Fruit fly (Drosophila melanogaster) whole organism, embryonic: Measurements from ENCODE around the gene heix.

Experiments
- Blimp-1 ChIP-seq: fragments of 200-800 bp; sonication (Bioruptor generic); optimal IDR thresholded peaks from 3 replicates; lab custom pipeline; 2018; ENCODE audit warnings: missing biosample characterization, missing genetic modification characterization, mild to moderate bottlenecking, moderate library complexity, missing genetic modification reagents
- C15 ChIP-seq: fragments of 200-800 bp; sonication (Bioruptor generic); IDR thresholded peaks from 3 replicates; pipeline ENCODE4 v1.3.6; 2022; ENCODE audit warnings: missing biosample characterization, missing genetic modification characterization
- CG10462 ChIP-seq: fragments of 200-800 bp; sonication (Bioruptor generic); optimal IDR thresholded peaks from 2 replicates; lab custom pipeline; 2016; ENCODE audit warnings: missing biosample characterization, missing genetic modification characterization
- CG11247 ChIP-seq: fragments of 200-800 bp; sonication (Bioruptor generic); IDR thresholded peaks from 2 replicates; pipeline ENCODE4 v1.3.6; 2022; ENCODE audit warnings: missing biosample characterization, missing genetic modification characterization
- CG11696 ChIP-seq: fragments of 200-800 bp; sonication (Bioruptor generic); IDR thresholded peaks from 2 replicates; pipeline ENCODE4 v1.3.6; 2022; ENCODE audit warnings: missing biosample characterization, missing genetic modification characterization
- CG11723 ChIP-seq: fragments of 200-800 bp; sonication (Bioruptor generic); optimal IDR thresholded peaks from 2 replicates; lab custom pipeline; 2017; ENCODE audit warnings: missing biosample characterization, mild to moderate bottlenecking, missing genetic modification characterization
- CG13624 ChIP-seq: fragments of 200-800 bp; sonication (Bioruptor generic); optimal IDR thresholded peaks from 2 replicates; lab custom pipeline; 2016; ENCODE audit warnings: missing biosample characterization, missing genetic modification characterization
- CG15479 ChIP-seq: fragments of 200-800 bp; sonication (Bioruptor generic); optimal IDR thresholded peaks from 3 replicates; lab custom pipeline; 2019; ENCODE audit warnings: missing biosample characterization, mild to moderate bottlenecking, missing genetic modification characterization, moderate library complexity
- CG1602 ChIP-seq: fragments of 200-800 bp; sonication (Bioruptor generic); optimal IDR thresholded peaks from 3 replicates; lab custom pipeline; 2016; ENCODE audit warnings: missing biosample characterization, missing genetic modification characterization
- CG17568 ChIP-seq: fragments of 200-800 bp; sonication (Bioruptor generic); optimal IDR thresholded peaks from 2 replicates; lab custom pipeline; 2018; ENCODE audit warnings: missing biosample characterization, mild to moderate bottlenecking, missing genetic modification characterization, moderate library complexity
- CG1792 ChIP-seq: fragments of 200-800 bp; sonication (Bioruptor generic); optimal IDR thresholded peaks from 2 replicates; lab custom pipeline; 2016; ENCODE audit warnings: missing biosample characterization, missing genetic modification characterization
- CG18011 ChIP-seq: fragments of 200-800 bp; sonication (Bioruptor generic); optimal IDR thresholded peaks from 2 replicates; lab custom pipeline; 2017; ENCODE audit warnings: missing biosample characterization, missing genetic modification characterization, mild to moderate bottlenecking, moderate library complexity, missing genotype
- CG2116 ChIP-seq: fragments of 200-800 bp; sonication (Bioruptor generic); optimal IDR thresholded peaks from 3 replicates; lab custom pipeline; 2018; ENCODE audit warnings: missing biosample characterization, mild to moderate bottlenecking, missing genetic modification characterization
- CG2120 ChIP-seq: fragments of 200-800 bp; sonication (Bioruptor generic); optimal IDR thresholded peaks from 3 replicates; lab custom pipeline; 2016; ENCODE audit warnings: missing biosample characterization, missing genetic modification characterization
- CG30431 ChIP-seq: fragments of 200-800 bp; sonication (Bioruptor generic); optimal IDR thresholded peaks from 2 replicates; lab custom pipeline; 2017; ENCODE audit warnings: missing biosample characterization, missing genetic modification characterization
- CG3163 ChIP-seq: fragments of 200-800 bp; sonication (Bioruptor generic); optimal IDR thresholded peaks from 3 replicates; lab custom pipeline; 2016; ENCODE audit warnings: missing biosample characterization, missing genetic modification characterization
- CG33557 ChIP-seq: fragments of 200-800 bp; sonication (Bioruptor generic); optimal IDR thresholded peaks from 2 replicates; lab custom pipeline; 2019; ENCODE audit warnings: missing biosample characterization, mild to moderate bottlenecking, missing genetic modification characterization, moderate library complexity
- CG34224 ChIP-seq: fragments of 200-800 bp; sonication (Bioruptor generic); IDR thresholded peaks from 3 replicates; pipeline ENCODE4 v1.3.6; 2022; ENCODE audit warnings: missing biosample characterization, missing genetic modification characterization; ENCODE audit not compliant: partially characterized antibody
- CG4424 ChIP-seq: fragments of 200-800 bp; sonication (Bioruptor generic); optimal IDR thresholded peaks from 3 replicates; lab custom pipeline; 2016; ENCODE audit warnings: missing biosample characterization, missing genetic modification characterization
- CG4617 ChIP-seq: fragments of 200-800 bp; sonication (Bioruptor generic); optimal IDR thresholded peaks from 3 replicates; lab custom pipeline; 2016; ENCODE audit warnings: missing biosample characterization, missing genetic modification characterization, borderline replicate concordance
- CG6654 ChIP-seq: fragments of 200-800 bp; sonication (Bioruptor generic); optimal IDR thresholded peaks from 2 replicates; lab custom pipeline; 2017; ENCODE audit warnings: missing biosample characterization, mild to moderate bottlenecking, missing genetic modification characterization
- CG7786 ChIP-seq: fragments of 200-800 bp; sonication (Bioruptor generic); optimal IDR thresholded peaks from 2 replicates; lab custom pipeline; 2016; ENCODE audit warnings: missing biosample characterization, missing genetic modification characterization
- CG9215 ChIP-seq: fragments of 200-800 bp; sonication (Bioruptor generic); IDR thresholded peaks from 2 replicates; pipeline ENCODE4 v1.3.6; 2022; ENCODE audit warnings: missing biosample characterization, missing genetic modification characterization
- D ChIP-seq, 2 experiments: fragments of 200-800 bp in 1 of 2; fragments of >200 bp in 1 of 2; sonication (Bioruptor generic) in 1 of 2; optimal IDR thresholded peaks; 2 replicates in 1 of 2; 3 replicates in 1 of 2; lab custom pipeline; 2017; ENCODE audit warnings: mild to moderate bottlenecking in 1 of 2, missing biosample characterization in 1 of 2, missing genetic modification characterization in 1 of 2, missing genetic modification reagents in 1 of 2
- D19A ChIP-seq: fragments of 200-800 bp; optimal IDR thresholded peaks from 3 replicates; lab custom pipeline; 2019; ENCODE audit warnings: missing biosample characterization, mild to moderate bottlenecking, missing genetic modification characterization, moderate library complexity
- E2f2 ChIP-seq: fragments of 200-800 bp; sonication (Bioruptor generic); IDR thresholded peaks from 2 replicates; pipeline ENCODE4 v1.3.6; 2022; ENCODE audit warnings: missing biosample characterization, missing genetic modification characterization
- Hsf ChIP-seq: fragments of 200-800 bp; sonication (Bioruptor generic); optimal IDR thresholded peaks from 3 replicates; lab custom pipeline; 2016; ENCODE audit warnings: missing biosample characterization, missing genetic modification characterization
- Jarid2 ChIP-seq: fragments of 200-800 bp; sonication (Bioruptor generic); optimal IDR thresholded peaks from 3 replicates; lab custom pipeline; 2017; ENCODE audit warnings: mild to moderate bottlenecking, missing biosample characterization, missing genetic modification reagents, missing genetic modification characterization
- MESR4 ChIP-seq: fragments of 200-800 bp; sonication (Bioruptor generic); optimal IDR thresholded peaks from 2 replicates; lab custom pipeline; 2018; ENCODE audit warnings: missing biosample characterization, mild to moderate bottlenecking, missing genetic modification characterization, moderate library complexity
- Mes4 ChIP-seq: fragments of 200-800 bp; sonication (Bioruptor generic); optimal IDR thresholded peaks from 2 replicates; lab custom pipeline; 2016; ENCODE audit warnings: missing biosample characterization, missing genetic modification characterization
- PHDP ChIP-seq: fragments of 200-800 bp; sonication (Bioruptor generic); optimal IDR thresholded peaks from 3 replicates; lab custom pipeline; 2018; ENCODE audit warnings: missing biosample characterization, mild to moderate bottlenecking, missing genetic modification characterization, moderate library complexity
- Trl ChIP-seq, 3 experiments: fragments of >200 bp in 2 of 3; fragments of 200-800 bp in 1 of 3; sonication (Bioruptor generic) in 1 of 3; optimal IDR thresholded peaks; 2 replicates in 1 of 3; 3 replicates in 2 of 3; lab custom pipeline; 2016 to 2017; ENCODE audit warnings: missing biosample characterization in 1 of 3, missing genetic modification characterization in 1 of 3
- Xbp1 ChIP-seq: fragments of 200-800 bp; sonication (Bioruptor generic); optimal IDR thresholded peaks from 3 replicates; lab custom pipeline; 2016; ENCODE audit warnings: missing biosample characterization, mild to moderate bottlenecking, missing genetic modification characterization
- Xrp1 ChIP-seq: fragments of 200-800 bp; sonication (Bioruptor generic); IDR thresholded peaks from 2 replicates; pipeline ENCODE4 v1.3.6; 2022; ENCODE audit warnings: missing biosample characterization, missing genetic modification characterization
- ara ChIP-seq: fragments of 200-800 bp; sonication (Bioruptor generic); IDR thresholded peaks from 2 replicates; pipeline ENCODE4 v1.3.6; 2022; ENCODE audit warnings: missing biosample characterization, missing genetic modification characterization
- bowl ChIP-seq: fragments of 200-800 bp; sonication (Bioruptor generic); IDR thresholded peaks from 2 replicates; pipeline ENCODE4 v1.3.6; 2022; ENCODE audit warnings: missing biosample characterization, missing genetic modification characterization
- cato ChIP-seq: fragments of 200-800 bp; sonication (Bioruptor generic); optimal IDR thresholded peaks from 2 replicates; lab custom pipeline; 2016; ENCODE audit warnings: missing biosample characterization, missing genetic modification characterization, borderline replicate concordance
- crp ChIP-seq, 2 experiments: fragments of 200-800 bp; sonication (Bioruptor generic); optimal IDR thresholded peaks; 2 replicates in 1 of 2; 3 replicates in 1 of 2; lab custom pipeline; 2017; ENCODE audit warnings: missing biosample characterization in 2 of 2, missing genetic modification characterization in 2 of 2, mild to moderate bottlenecking in 1 of 2, moderate library complexity in 1 of 2
- ftz-f1 ChIP-seq: fragments of 200-800 bp; sonication (Bioruptor generic); optimal IDR thresholded peaks from 2 replicates; lab custom pipeline; 2016; ENCODE audit warnings: missing biosample characterization, missing genetic modification characterization
- hbn ChIP-seq: fragments of 200-800 bp; sonication (Bioruptor generic); IDR thresholded peaks from 2 replicates; pipeline ENCODE4 v1.3.6; 2022; ENCODE audit warnings: missing biosample characterization, missing genetic modification characterization; ENCODE audit not compliant: partially characterized antibody
- jumu ChIP-seq: fragments of 200-800 bp; sonication (Bioruptor generic); optimal IDR thresholded peaks from 3 replicates; lab custom pipeline; 2016; ENCODE audit warnings: missing biosample characterization, missing genetic modification characterization
- klu ChIP-seq: fragments of 200-800 bp; sonication (Bioruptor generic); IDR thresholded peaks from 2 replicates; pipeline ENCODE4 v1.3.6; 2022; ENCODE audit warnings: missing biosample characterization, missing genetic modification characterization
- lab ChIP-seq: fragments of 200-800 bp; sonication (Bioruptor generic); optimal IDR thresholded peaks from 3 replicates; lab custom pipeline; 2017; ENCODE audit warnings: missing biosample characterization, missing genetic modification characterization, mild to moderate bottlenecking, moderate library complexity, missing genetic modification reagents
- lilli ChIP-seq: fragments of 200-800 bp; sonication (Bioruptor generic); optimal IDR thresholded peaks from 3 replicates; lab custom pipeline; 2016; ENCODE audit warnings: missing biosample characterization, missing genetic modification characterization
- rib ChIP-seq: fragments of 200-800 bp; sonication (Bioruptor generic); IDR thresholded peaks from 2 replicates; pipeline ENCODE4 v1.3.6; 2022; ENCODE audit warnings: missing biosample characterization, missing genetic modification characterization
- row ChIP-seq: fragments of 200-800 bp; sonication (Bioruptor generic); IDR thresholded peaks from 3 replicates; pipeline ENCODE4 v1.3.6; 2022; ENCODE audit warnings: missing biosample characterization, missing genetic modification characterization
- schlank ChIP-seq: fragments of 200-800 bp; sonication (Bioruptor generic); optimal IDR thresholded peaks from 2 replicates; lab custom pipeline; 2018; ENCODE audit warnings: missing biosample characterization, mild to moderate bottlenecking, missing genetic modification characterization

heix gene

dm6 chr2L:16269232-16270134 is 30.2 kb downstream of the heix start (continued):
- TF ChIP-seq CG1602 (GFP tag; lab: Kevin White, UChicago) (no peak), CG2120 (GFP tag; lab: Kevin White, UChicago) (no peak), CG13624 (peak; percentile 80), rib (GFP tag; lab: Robert Waterston, UW) (no peak), crp (GFP tag; optimal IDR thresholded peaks at IDR 0.05; lab: Kevin White, UChicago) (peak; percentile 11 to 89), CG9215 (GFP tag; lab: Robert Waterston, UW) (no peak), D (optimal IDR thresholded peaks at IDR 0.05; lab: Kevin White, UChicago) (peak; percentile 87), D (GFP tag; optimal IDR thresholded peaks at IDR 0.05; lab: Kevin White, UChicago) (peak; percentile 54), D19A (peak; percentile 15), bowl (GFP tag; lab: Robert Waterston, UW) (no peak), lilli (peak; percentile 23), lab (GFP tag; lab: Kevin White, UChicago) (peak; percentile 96), Mes4 (GFP tag; lab: Kevin White, UChicago) (peak; percentile 59), PHDP (tag; lab: Kevin White, UChicago) (peak; percentile 76), CG2116 (peak; percentile 71), E2f2 (GFP tag; lab: Robert Waterston, UW) (no peak), Trl (optimal IDR thresholded peaks at IDR 0.05; lab: Kevin White, UChicago) (peak; percentile 94 to 100), Trl (GFP tag; optimal IDR thresholded peaks at IDR 0.05; lab: Kevin White, UChicago) (peak; percentile 82), CG7786 (no peak), schlank (tag; lab: Kevin White, UChicago) (peak; percentile 88), Xrp1 (GFP tag; lab: Robert Waterston, UW) (no peak), Blimp-1 (peak; percentile 5), CG33557 (peak; percentile 56), cato (no peak), CG34224 (GFP tag; lab: Robert Waterston, UW) (no peak), CG11247 (no peak), CG4617 (GFP tag; lab: Kevin White, UChicago) (no peak), Hsf (GFP tag; lab: Kevin White, UChicago) (no peak), klu (GFP tag; lab: Robert Waterston, UW) (no peak), CG11696 (GFP tag; lab: Robert Waterston, UW) (no peak), CG6654 (GFP tag; lab: Kevin White, UChicago) (no peak), row (GFP tag; lab: Robert Waterston, UW) (no peak), CG3163 (peak; percentile 35), CG18011 (GFP tag; lab: Kevin White, UChicago) (peak; percentile 49), MESR4 (GFP tag; lab: Kevin White, UChicago) (no peak), CG17568 (GFP tag; lab: Kevin White, UChicago) (peak; percentile 94), CG4424 (GFP tag; lab: Kevin White, UChicago) (peak; percentile 33), ftz-f1 (GFP tag; lab: Kevin White, UChicago) (peak; percentile 45), CG15479 (GFP tag; lab: Kevin White, UChicago) (no peak), CG11723 (GFP tag; lab: Kevin White, UChicago) (peak; percentile 77), hbn (GFP tag; lab: Robert Waterston, UW) (no peak), Jarid2 (peak; percentile 76), CG30431 (no peak), C15 (GFP tag; lab: Robert Waterston, UW) (no peak), CG1792 (GFP tag; lab: Kevin White, UChicago) (no peak), Xbp1 (GFP tag; lab: Kevin White, UChicago) (no peak), jumu (GFP tag; lab: Kevin White, UChicago) (no peak), ara (GFP tag; lab: Robert Waterston, UW) (no peak), CG10462 (GFP tag; lab: Kevin White, UChicago) (no peak)
